Worm (Caenorhabditis elegans) whole organism, L4 larva: ENCODE measurements around the gene pgap-1.

Source experiments
- F44E2.7 ChIP-seq: fragments of 200-800 bp; sonication (Bioruptor generic); IDR thresholded peaks from 2 replicates; pipeline ENCODE4 v2.1.2; 2022; ENCODE audit warnings: missing genetic modification characterization, missing compliant biosample characterization
- dpl-1 ChIP-seq: fragments of 150-350 bp; optimal IDR thresholded peaks from 2 replicates; lab custom pipeline; 2014; ENCODE audit warnings: missing biosample characterization, missing genetic modification reagents, missing genetic modification characterization
- egl-27 ChIP-seq: sonication (generic microtip); optimal IDR thresholded peaks from 3 replicates; lab custom pipeline; 2017; ENCODE audit warnings: missing biosample characterization, missing genetic modification reagents, missing genetic modification characterization
- lim-7 ChIP-seq: fragments of 200-800 bp; sonication (Bioruptor generic); IDR thresholded peaks from 2 replicates; pipeline ENCODE4 v1.3.6; 2022; ENCODE audit warnings: missing genetic modification characterization, missing compliant biosample characterization
- lin-13 ChIP-seq: fragments of 150-350 bp; optimal IDR thresholded peaks from 2 replicates; lab custom pipeline; 2014; ENCODE audit warnings: missing biosample characterization, missing genetic modification reagents, missing genetic modification characterization
- madf-9 ChIP-seq: fragments of 200-800 bp; sonication (Bioruptor generic); conservative IDR thresholded peaks from 2 replicates; pipeline ENCODE4 v1.3.6; 2022; ENCODE audit warnings: missing genetic modification reagents, missing genetic modification characterization, missing compliant biosample characterization
- nhr-102 ChIP-seq: sonication (generic microtip); optimal IDR thresholded peaks from 2 replicates; lab custom pipeline; 2016; ENCODE audit warnings: mild to moderate bottlenecking, missing genetic modification characterization, moderate library complexity, missing compliant biosample characterization
- nhr-41 ChIP-seq: fragments of 200-800 bp; sonication (Bioruptor generic); IDR thresholded peaks from 2 replicates; pipeline ENCODE4 v1.3.6; 2022; ENCODE audit warnings: missing genetic modification reagents, missing genetic modification characterization, missing compliant biosample characterization
- spr-3 ChIP-seq: fragments of 200-800 bp; sonication (Bioruptor generic); optimal IDR thresholded peaks from 2 replicates; lab custom pipeline; 2018; ENCODE audit warnings: mild to moderate bottlenecking, missing genetic modification characterization, missing compliant biosample characterization
- tag-97 ChIP-seq: fragments of 200-800 bp; sonication (Bioruptor generic); IDR thresholded peaks from 2 replicates; pipeline ENCODE4 v1.3.6; 2022; ENCODE audit warnings: missing genetic modification characterization, missing compliant biosample characterization

DNA sequence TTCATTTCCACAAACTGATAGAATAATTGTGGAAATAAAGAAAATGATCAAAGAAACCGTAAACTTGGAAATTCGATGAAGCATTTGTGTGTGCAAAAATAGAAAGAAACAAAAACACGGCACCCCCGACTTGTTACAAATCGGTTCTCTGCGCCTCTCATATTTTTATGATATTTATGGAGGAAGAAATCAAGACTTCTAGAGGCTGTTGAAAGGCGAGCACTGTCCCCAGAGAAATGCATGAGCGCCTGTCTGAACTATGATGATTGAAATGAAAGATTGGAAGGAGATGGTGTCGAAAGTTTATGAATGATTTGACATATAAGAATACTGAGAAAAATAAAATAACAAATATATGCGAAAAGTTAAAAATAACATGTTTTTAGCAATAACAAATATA lies 17.2 kb downstream of the pgap-1 start, which contains the start of gene lgc-36:
- TF ChIP-seq tag-97 (GFP tag; lab: Robert Waterston, UW), result no peak
- TF ChIP-seq F44E2.7 (GFP tag; lab: Robert Waterston, UW), result no peak
- TF ChIP-seq dpl-1 (GFP tag; lab: Kevin White, UChicago), result no peak
- TF ChIP-seq nhr-41 (GFP tag; lab: Robert Waterston, UW), result no peak
- no peak for TF ChIP-seq lim-7 (GFP tag; lab: Robert Waterston, UW)
- TF ChIP-seq lin-13 (GFP tag; lab: Kevin White, UChicago), result no peak
- no peak for TF ChIP-seq spr-3 (GFP tag; lab: Kevin White, UChicago)
- TF ChIP-seq madf-9 (GFP tag; lab: Robert Waterston, UW), result no peak
- no peak for TF ChIP-seq nhr-102 (tag; lab: Kevin White, UChicago)
- no peak for TF ChIP-seq egl-27 (tag; lab: Kevin White, UChicago)
